Fruit fly (Drosophila melanogaster) S2 (cell line): ENCODE data around the gene CG10738.
A peak's percentile ranks its signal among the peaks of the same experiment; 100 is the strongest.

Experiments used
- CG8478 ChIP-seq: fragments of >200 bp; optimal IDR thresholded peaks from 2 replicates; lab custom pipeline; 2018
- CTCF ChIP-seq, 2 experiments: fragments of >200 bp; optimal IDR thresholded peaks; 2 replicates each; lab custom pipeline; 2018

CG10738 gene

dm6 chr3L:13494363-13495015 lies 43.9 kb downstream of the CG10738 start:
- TF ChIP-seq CG8478 (lab: Kevin White, UChicago) (no peak), CTCF (optimal IDR thresholded peaks at IDR 0.05; lab: Kevin White, UChicago) (no peak)

DNA sequence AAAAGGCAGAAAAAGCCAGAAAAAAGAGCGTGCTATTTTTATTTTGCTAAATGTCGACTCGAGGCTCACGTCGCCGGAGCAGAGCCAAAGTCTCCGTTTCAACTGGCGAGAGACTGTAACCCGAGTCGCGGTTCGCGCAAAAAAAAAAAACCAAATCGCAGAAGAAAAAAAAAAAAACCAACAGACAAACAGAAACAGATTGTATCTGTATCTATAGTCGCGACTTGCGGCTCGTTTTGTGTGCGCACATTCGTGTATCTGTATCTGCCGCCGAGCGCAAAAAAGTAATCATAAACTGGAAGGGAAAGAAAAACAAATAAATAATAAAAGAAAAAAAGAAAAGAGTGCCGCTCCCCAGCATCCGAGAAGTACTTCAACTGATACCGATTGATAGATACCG lies 44.5 kb downstream of the CG10738 start:
- TF ChIP-seq CTCF (optimal IDR thresholded peaks at IDR 0.05; lab: Kevin White, UChicago) (no peak), CG8478 (lab: Kevin White, UChicago) (no peak)

- TF ChIP-seq CG8478 (lab: Kevin White, UChicago) (no peak), CTCF (optimal IDR thresholded peaks at IDR 0.05; lab: Kevin White, UChicago) (no peak)
Measured at dm6 chr3L:13497720-13498355, 47.3 kb downstream of the CG10738 start.

dm6 chr3L:13499531-13499930 lies 49.0 kb downstream of the CG10738 start:
- TF ChIP-seq CTCF (optimal IDR thresholded peaks at IDR 0.05; lab: Kevin White, UChicago) (no peak), CG8478 (lab: Kevin White, UChicago) (no peak)

DNA sequence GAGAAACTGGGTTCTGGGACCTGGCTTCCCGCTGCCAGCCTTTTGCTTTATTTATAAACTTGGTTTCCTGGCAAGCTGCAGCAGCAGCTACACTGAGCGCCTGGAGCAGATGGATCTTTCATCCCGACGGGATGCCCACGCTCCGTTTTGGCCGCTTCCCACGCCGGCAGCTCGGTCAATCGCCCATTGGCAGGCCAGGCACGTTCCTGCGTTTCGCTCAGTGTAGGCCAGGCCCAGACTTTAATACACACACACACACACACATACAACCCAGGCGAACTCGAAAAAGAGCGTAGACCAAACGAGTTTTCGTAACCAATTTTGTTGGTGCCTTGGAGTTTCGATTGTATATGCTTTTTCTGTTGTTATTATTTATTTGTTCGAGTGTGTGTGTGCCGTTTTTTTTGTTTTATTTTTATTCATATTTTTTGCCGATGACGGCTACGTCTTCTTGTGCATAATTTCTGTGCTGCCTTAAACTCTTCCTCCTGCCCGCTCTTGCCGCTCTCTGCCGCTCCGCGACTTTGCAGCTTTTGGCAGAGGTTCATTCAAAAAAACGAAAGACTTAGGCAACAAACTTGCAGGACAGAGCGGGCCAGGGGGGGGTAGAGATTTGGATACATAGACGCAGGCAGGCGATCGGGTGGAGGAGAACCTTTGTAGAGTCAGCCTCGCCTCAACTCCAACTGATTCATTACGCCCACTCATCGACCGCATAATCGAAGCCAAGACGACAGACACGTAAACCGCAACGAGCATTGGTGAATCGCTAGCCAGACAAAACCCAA lies 49.6 kb downstream of the CG10738 start:
- no peak for TF ChIP-seq CG8478 (lab: Kevin White, UChicago)
- TF ChIP-seq CTCF (optimal IDR thresholded peaks at IDR 0.05; lab: Kevin White, UChicago): no peak

dm6 chr3L:13502484-13503109 lies 52.0 kb downstream of the CG10738 start, which contains the start of gene Spt20:
TSS of gene Spt20 (plus strand) at chr3L:13502707.
- TF ChIP-seq CG8478 (lab: Kevin White, UChicago): no peak
- peak; percentile 29 to 49 for TF ChIP-seq CTCF (optimal IDR thresholded peaks at IDR 0.05; lab: Kevin White, UChicago)

dm6 chr3L:13503631-13504030 lies 53.1 kb downstream of the CG10738 start:
- TF ChIP-seq CG8478 (lab: Kevin White, UChicago): no peak
- no peak for TF ChIP-seq CTCF (optimal IDR thresholded peaks at IDR 0.05; lab: Kevin White, UChicago)

DNA sequence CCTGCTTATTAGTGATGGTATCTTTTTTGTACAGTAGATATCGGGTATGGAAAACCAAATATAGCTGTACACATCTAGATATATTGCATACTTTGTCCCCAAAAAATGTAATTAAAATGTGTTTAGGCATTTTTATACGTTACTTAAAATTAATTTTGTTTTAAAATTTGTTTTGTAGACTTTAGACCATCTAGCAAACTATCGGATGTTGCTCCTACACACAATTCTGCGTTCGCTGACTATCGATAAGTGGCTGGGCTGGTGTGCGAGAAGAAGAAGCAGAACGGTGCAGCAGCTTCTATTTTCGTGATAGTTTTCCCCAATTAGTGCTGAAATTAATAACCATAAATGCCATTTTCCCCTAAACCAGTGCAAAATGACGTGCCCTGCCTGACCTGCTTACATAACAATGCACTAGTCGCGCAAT lies 62.6 kb downstream of the CG10738 start, which contains the start of the genes Vps36 and Liprin-beta:
Vps36 (minus strand) TSS at position 1 of the 427 bp plus-strand sequence.
Liprin-beta (plus strand) TSS at position 143 of the 427 bp plus-strand sequence.
- no peak for TF ChIP-seq CG8478 (lab: Kevin White, UChicago)
- TF ChIP-seq CTCF (optimal IDR thresholded peaks at IDR 0.05; lab: Kevin White, UChicago): no peak
